Worm (Caenorhabditis elegans): ENCODE data around the gene ooc-3.

Gene ooc-3

DNA sequence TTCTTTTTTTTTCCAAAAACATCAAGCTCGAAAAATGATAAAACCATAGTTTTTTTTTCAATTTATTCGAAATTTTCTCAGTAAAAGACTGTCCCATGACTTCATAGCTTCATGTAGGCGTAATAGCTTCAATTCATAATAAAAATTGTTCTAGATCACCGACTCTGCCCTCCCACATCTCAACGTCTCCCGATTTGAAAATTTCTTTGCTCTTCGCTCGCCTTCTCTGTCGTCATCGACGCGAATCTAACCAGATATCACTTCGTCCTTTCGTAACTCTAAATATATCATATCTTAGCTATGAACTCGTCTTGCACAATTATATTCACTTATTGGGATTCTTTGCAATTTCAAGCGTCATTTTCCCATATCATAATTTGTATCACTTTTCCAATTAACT is 19.7 kb upstream of the ooc-3 start, which contains the start of gene srh-44:
Gene srh-44, plus strand, starts transcription at position 301 of the 400 bp plus-strand sequence.
- TF ChIP-seq him-1 (tag; optimal IDR thresholded peaks at IDR 0.05) (no peak), W03F9.2 (tag; optimal IDR thresholded peaks at IDR 0.05) (no peak), dao-5 (tag; optimal IDR thresholded peaks at IDR 0.05) (no peak)

- TF ChIP-seq him-1 (tag; optimal IDR thresholded peaks at IDR 0.05) (no peak), W03F9.2 (tag; optimal IDR thresholded peaks at IDR 0.05) (no peak), dao-5 (tag; optimal IDR thresholded peaks at IDR 0.05) (no peak)
Measured at ce11 chrII:11512921-11513320, 17.8 kb upstream of the ooc-3 start.

ce11 chrII:11510373-11510772 is 15.3 kb upstream of the ooc-3 start, which contains the start of gene npr-41:
npr-41 (plus strand) TSS chrII:11510673.
- no peak for TF ChIP-seq dao-5 (tag; optimal IDR thresholded peaks at IDR 0.05)
- TF ChIP-seq him-1 (tag; optimal IDR thresholded peaks at IDR 0.05): no peak
- TF ChIP-seq W03F9.2 (tag; optimal IDR thresholded peaks at IDR 0.05): no peak

ce11 chrII:11503761-11504160 is 8.6 kb upstream of the ooc-3 start:
- TF ChIP-seq W03F9.2 (tag; optimal IDR thresholded peaks at IDR 0.05): no peak
- no peak for TF ChIP-seq dao-5 (tag; optimal IDR thresholded peaks at IDR 0.05)
- no peak for TF ChIP-seq him-1 (tag; optimal IDR thresholded peaks at IDR 0.05)

DNA sequence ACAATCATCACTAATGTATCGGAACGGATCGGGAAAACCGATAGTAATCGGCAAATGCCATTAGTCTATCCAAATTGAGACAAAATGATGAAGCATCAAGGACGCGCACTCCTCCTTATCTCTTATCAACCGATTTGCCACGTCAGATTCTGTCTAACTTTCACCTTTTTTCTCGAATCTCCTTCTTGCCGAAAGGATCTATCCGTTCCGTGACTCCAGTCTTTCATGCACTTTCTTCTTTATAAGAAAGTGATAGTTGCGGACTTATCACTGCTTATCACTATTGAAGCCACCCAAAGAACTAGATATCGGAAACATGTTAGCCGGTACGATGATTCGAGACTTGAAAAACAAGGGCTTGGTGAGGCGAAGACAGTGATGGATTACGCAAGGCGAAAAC is 6.8 kb upstream of the ooc-3 start:
- TF ChIP-seq dao-5 (tag; optimal IDR thresholded peaks at IDR 0.05): no peak

DNA sequence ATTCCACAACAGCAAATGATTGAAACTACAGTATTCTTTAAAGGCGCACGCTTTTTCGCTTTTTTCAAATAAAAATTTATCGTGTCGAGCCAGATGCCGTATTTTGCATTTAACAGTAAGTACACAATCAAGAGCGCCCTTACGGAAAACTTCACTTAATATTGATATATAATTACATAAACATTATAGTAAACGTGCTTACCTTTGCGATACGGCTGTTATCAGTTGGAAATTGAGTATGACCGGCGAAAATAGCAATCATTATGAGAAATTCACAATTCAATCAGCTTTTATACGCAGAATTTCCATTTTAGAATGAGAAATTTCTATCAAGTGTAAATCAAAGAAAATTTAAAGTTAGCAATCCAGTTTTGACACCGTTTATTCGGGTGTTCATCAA is 5.1 kb upstream of the ooc-3 start, which contains the start of gene B0334.20:
Gene B0334.20, minus strand, starts transcription at position 262 of the 400 bp plus-strand sequence.
- TF ChIP-seq him-1 (tag; optimal IDR thresholded peaks at IDR 0.05) (no peak), dao-5 (tag; optimal IDR thresholded peaks at IDR 0.05) (no peak), W03F9.2 (tag; optimal IDR thresholded peaks at IDR 0.05) (no peak)

DNA sequence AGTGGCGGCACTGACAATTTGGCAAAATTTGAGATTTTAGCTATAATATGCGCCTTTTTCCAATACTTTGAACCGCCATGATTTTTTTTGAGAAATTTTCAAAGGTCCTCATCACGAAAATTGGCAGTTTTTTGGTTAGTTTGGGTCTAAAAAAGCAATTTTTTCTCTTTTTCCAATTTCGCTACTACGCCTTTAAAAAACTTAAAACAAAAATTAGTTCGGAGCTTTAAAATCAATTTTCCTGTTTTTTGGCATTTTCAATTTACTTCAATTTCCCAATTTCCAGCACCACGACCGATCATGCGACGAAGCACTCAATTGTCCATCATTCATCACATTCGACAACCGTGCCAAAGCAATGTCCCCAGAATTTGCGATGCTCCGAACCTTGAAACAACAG is 2.2 kb upstream of the ooc-3 start, which contains the start of gene B0334.5:
Gene B0334.5, plus strand, starts transcription at position 301 of the 400 bp plus-strand sequence.
- TF ChIP-seq dao-5 (tag; optimal IDR thresholded peaks at IDR 0.05) (no peak), W03F9.2 (tag; optimal IDR thresholded peaks at IDR 0.05) (no peak)

DNA sequence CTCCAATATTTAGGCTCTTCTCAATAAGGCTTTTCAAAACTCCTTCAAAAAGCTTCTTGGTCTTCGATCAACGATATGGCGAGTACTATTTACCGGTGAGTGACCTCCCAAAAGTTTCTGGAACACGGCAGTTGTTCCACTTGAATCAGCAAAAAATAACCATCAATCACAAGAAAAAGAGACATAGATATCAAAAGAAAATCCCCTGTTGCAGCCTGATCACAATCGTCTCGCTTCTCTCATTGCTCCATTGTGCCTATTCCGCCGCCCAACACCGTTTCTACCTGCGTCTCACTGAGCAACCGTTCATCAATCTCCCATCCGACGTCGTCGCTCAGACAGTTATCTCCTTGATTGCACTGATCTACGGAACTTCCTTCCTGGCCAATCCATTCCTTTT is 1.6 kb upstream of the ooc-3 start, which contains the start of gene emc-5:
Gene emc-5, plus strand, starts transcription at position 14 of the 400 bp plus-strand sequence.
- no peak for TF ChIP-seq him-1 (tag; optimal IDR thresholded peaks at IDR 0.05)
- no peak for TF ChIP-seq W03F9.2 (tag; optimal IDR thresholded peaks at IDR 0.05)
- TF ChIP-seq dao-5 (tag; optimal IDR thresholded peaks at IDR 0.05): no peak

DNA sequence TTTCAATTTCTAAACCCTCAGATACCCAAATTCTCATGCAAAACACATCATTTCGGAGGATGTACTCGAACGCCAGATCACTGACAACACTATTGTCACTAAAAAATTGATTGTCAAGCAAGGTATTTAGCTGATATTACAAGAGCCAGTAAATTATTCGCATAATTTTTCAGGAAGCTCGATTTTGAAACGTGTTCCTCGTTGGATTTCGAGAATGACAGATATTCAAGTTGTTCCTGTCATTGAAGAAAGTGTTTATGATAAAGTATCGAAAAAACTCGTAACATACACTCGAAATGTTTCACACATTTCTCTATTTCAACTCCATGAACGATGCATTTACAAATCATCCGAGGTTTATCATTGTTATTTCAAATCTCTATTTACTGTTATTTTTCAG is 685 bp upstream of the ooc-3 start:
- no peak for TF ChIP-seq him-1 (tag; optimal IDR thresholded peaks at IDR 0.05)
- TF ChIP-seq dao-5 (tag; optimal IDR thresholded peaks at IDR 0.05): no peak
- no peak for TF ChIP-seq W03F9.2 (tag; optimal IDR thresholded peaks at IDR 0.05)

- no peak for TF ChIP-seq dao-5 (tag; optimal IDR thresholded peaks at IDR 0.05)
- no peak for TF ChIP-seq W03F9.2 (tag; optimal IDR thresholded peaks at IDR 0.05)
- no peak for TF ChIP-seq him-1 (tag; optimal IDR thresholded peaks at IDR 0.05)
Measured at ce11 chrII:11492843-11493242, 2.3 kb downstream of the ooc-3 start, which contains the start of gene hacl-1. hacl-1 (minus strand) TSS chrII:11492963.

DNA sequence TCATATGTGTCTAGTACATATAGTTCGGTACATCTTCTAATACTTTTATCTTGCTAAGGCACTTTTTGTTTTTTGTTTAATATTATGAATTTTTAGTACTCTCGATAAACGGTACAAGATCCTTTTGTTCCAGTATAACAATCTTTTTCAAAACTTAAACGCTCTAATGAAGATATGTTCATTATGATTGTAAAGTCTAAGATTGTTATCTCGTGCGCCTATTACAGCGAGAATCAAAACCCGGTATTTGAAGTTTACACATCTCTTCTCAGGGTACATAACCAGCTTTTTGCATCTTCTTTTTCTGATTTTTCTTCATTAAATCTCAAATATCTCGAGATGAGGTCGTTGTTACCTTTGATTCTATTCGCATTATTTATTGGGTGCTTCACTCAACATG is 7.1 kb downstream of the ooc-3 start, which contains the start of gene B0334.13:
Gene B0334.13, plus strand, starts transcription at position 301 of the 400 bp plus-strand sequence.
- TF ChIP-seq dao-5 (tag; optimal IDR thresholded peaks at IDR 0.05) (no peak), him-1 (tag; optimal IDR thresholded peaks at IDR 0.05) (no peak), W03F9.2 (tag; optimal IDR thresholded peaks at IDR 0.05) (no peak)

DNA sequence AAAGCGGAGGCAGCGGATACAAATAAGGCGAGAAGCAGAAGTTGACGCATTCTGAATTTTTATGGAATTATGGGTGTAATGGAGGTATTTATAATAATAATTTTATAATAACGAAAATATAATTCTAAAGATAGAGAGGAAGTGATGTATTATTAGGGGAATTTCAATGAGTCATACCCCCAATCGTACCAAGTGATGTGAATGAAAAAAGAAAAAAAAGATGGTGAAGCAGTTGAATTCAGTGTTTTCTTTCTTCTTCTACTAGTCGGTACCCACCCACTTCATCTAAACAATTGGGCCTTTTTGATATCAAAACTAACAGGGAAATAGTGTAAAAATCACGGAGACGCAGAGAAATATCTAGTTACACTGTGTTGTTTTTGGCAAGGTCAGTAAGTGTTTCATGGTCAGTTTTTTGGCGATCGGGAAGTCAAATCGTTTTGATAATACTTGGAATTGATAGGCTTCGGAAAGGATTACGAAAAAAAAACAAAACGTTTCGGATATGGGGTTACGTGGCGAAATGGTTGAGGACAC is 8.4 kb downstream of the ooc-3 start, which contains the start of gene ttr-18:
Gene ttr-18, minus strand, starts transcription at position 51 of the 537 bp plus-strand sequence.
- TF ChIP-seq dao-5 (tag; optimal IDR thresholded peaks at IDR 0.05) (no peak), W03F9.2 (tag; optimal IDR thresholded peaks at IDR 0.05) (no peak), him-1 (tag; optimal IDR thresholded peaks at IDR 0.05) (no peak)

DNA sequence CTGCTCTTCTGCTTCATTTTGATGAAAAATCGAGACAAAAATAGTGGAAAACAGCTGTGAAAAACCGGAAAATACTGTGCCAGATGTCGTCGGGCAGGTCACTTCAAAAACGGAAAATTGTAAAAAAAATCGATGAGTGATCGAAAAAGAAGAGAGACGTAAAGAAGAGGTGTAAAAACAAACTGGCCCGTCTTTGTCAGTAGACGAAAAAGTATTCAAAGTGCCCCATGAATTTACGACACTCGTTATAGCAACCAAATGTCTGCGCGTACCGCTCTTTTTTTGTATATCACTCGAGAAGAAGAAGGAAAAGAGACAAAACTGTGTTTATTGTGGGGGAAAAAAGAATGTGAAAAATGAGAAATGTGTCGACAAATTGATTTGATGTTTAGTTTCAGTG is 9.9 kb downstream of the ooc-3 start, which contains the start of gene twk-5:
Gene twk-5, minus strand, starts transcription at position 101 of the 400 bp plus-strand sequence.
- TF ChIP-seq him-1 (tag; optimal IDR thresholded peaks at IDR 0.05) (no peak), W03F9.2 (tag; optimal IDR thresholded peaks at IDR 0.05) (no peak), dao-5 (tag; optimal IDR thresholded peaks at IDR 0.05) (no peak)

DNA sequence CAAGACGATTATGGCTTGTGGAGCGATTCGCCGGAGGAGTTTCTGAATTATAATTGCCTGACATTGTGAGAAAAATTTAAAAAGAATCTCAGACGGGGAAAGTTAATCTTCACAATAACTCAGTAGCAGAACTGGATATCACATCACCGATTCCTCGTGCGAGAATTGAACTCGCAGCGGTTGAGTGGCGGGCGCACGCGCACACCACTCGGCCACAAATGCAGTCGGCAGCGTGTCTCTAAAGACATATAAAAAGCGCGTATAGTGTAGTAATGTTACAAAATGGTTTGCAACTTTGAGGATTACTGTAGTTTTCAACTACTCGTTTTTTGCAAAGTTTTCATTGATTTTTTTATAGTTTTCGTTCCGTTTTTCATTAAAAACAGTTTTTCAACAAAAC is 10.5 kb downstream of the ooc-3 start:
- TF ChIP-seq dao-5 (tag; optimal IDR thresholded peaks at IDR 0.05) (peak; percentile 85), W03F9.2 (tag; optimal IDR thresholded peaks at IDR 0.05) (peak; percentile 84), him-1 (tag; optimal IDR thresholded peaks at IDR 0.05) (peak; percentile 60)

- TF ChIP-seq him-1 (tag; optimal IDR thresholded peaks at IDR 0.05) (no peak), dao-5 (tag; optimal IDR thresholded peaks at IDR 0.05) (no peak)
Measured at ce11 chrII:11479076-11479475, 16.0 kb downstream of the ooc-3 start, which contains the start of gene W02B12.12. W02B12.12 (minus strand) TSS chrII:11479176.
